Fruit fly (Drosophila melanogaster) whole organism, pupa: ENCODE data around the gene CG3339.

Source experiments
- CG10348 ChIP-seq: fragments of 200-800 bp; sonication (Bioruptor generic); IDR thresholded peaks from 2 replicates; pipeline ENCODE4 v1.3.6; 2022; ENCODE audit warnings: missing biosample characterization, missing genetic modification characterization
- CG12605 ChIP-seq: fragments of 200-800 bp; sonication (Bioruptor generic); IDR thresholded peaks from 2 replicates; pipeline ENCODE4 v1.3.6; 2022; ENCODE audit warnings: missing biosample characterization, missing genetic modification characterization
- CG13204 ChIP-seq: fragments of 200-800 bp; sonication (Bioruptor generic); optimal IDR thresholded peaks from 2 replicates; lab custom pipeline; 2018; ENCODE audit warnings: missing biosample characterization, mild to moderate bottlenecking, missing genetic modification characterization, moderate library complexity
- CG14655 ChIP-seq: fragments of 200-800 bp; sonication (Bioruptor generic); optimal IDR thresholded peaks from 3 replicates; lab custom pipeline; 2017; ENCODE audit warnings: mild to moderate bottlenecking, missing biosample characterization, missing genetic modification reagents, missing genetic modification characterization
- CG15710 ChIP-seq: fragments of 200-800 bp; sonication (Bioruptor generic); optimal IDR thresholded peaks from 2 replicates; lab custom pipeline; 2018; ENCODE audit warnings: missing biosample characterization, mild to moderate bottlenecking, missing genetic modification characterization, moderate library complexity
- CG17806 ChIP-seq: fragments of 200-800 bp; sonication (Bioruptor generic); optimal IDR thresholded peaks from 2 replicates; lab custom pipeline; 2018; ENCODE audit warnings: missing biosample characterization, mild to moderate bottlenecking, missing genetic modification characterization, moderate library complexity
- CG32121 ChIP-seq: fragments of 200-800 bp; sonication (Bioruptor generic); IDR thresholded peaks from 2 replicates; pipeline ENCODE4 v1.3.6; 2022; ENCODE audit warnings: missing biosample characterization, missing genetic modification characterization
- CG34367 ChIP-seq: fragments of 200-800 bp; sonication (Bioruptor generic); optimal IDR thresholded peaks from 2 replicates; lab custom pipeline; 2018; ENCODE audit warnings: missing biosample characterization, mild to moderate bottlenecking, missing genetic modification characterization
- CG4496 ChIP-seq: fragments of 200-800 bp; sonication (Bioruptor generic); IDR thresholded peaks from 3 replicates; pipeline ENCODE4 v1.3.6; 2022; ENCODE audit warnings: missing biosample characterization, missing genetic modification characterization
- CG8159 ChIP-seq: fragments of 200-800 bp; sonication (Bioruptor generic); optimal IDR thresholded peaks from 3 replicates; lab custom pipeline; 2018; ENCODE audit warnings: missing biosample characterization, mild to moderate bottlenecking, missing genetic modification characterization, moderate library complexity
- CG8301 ChIP-seq: fragments of 200-800 bp; sonication (Bioruptor generic); optimal IDR thresholded peaks from 2 replicates; lab custom pipeline; 2018; ENCODE audit warnings: missing biosample characterization, mild to moderate bottlenecking, missing genetic modification characterization
- CG9948 ChIP-seq: fragments of 200-800 bp; sonication (Bioruptor generic); optimal IDR thresholded peaks from 2 replicates; lab custom pipeline; 2018; ENCODE audit warnings: missing biosample characterization, mild to moderate bottlenecking, missing genetic modification characterization, moderate library complexity
- D1 ChIP-seq: fragments of 200-800 bp; sonication (Bioruptor generic); optimal IDR thresholded peaks from 2 replicates; lab custom pipeline; 2018; ENCODE audit warnings: missing biosample characterization, mild to moderate bottlenecking, missing genetic modification characterization, moderate library complexity
- EcR ChIP-seq: fragments of 200-800 bp; sonication (Bioruptor generic); optimal IDR thresholded peaks from 3 replicates; lab custom pipeline; 2019; ENCODE audit warnings: missing biosample characterization, missing genetic modification characterization, mild to moderate bottlenecking, moderate library complexity, missing genetic modification reagents
- Ets98B ChIP-seq: fragments of 200-800 bp; sonication (Bioruptor generic); IDR thresholded peaks from 2 replicates; pipeline ENCODE4 v1.3.6; 2022; ENCODE audit warnings: missing biosample characterization, missing genetic modification characterization
- Pif1A ChIP-seq: fragments of 200-800 bp; sonication (Bioruptor generic); optimal IDR thresholded peaks from 3 replicates; lab custom pipeline; 2016; ENCODE audit warnings: missing biosample characterization, missing genetic modification characterization
- Pif1B ChIP-seq: fragments of 200-800 bp; sonication (Bioruptor generic); optimal IDR thresholded peaks from 3 replicates; lab custom pipeline; 2016; ENCODE audit warnings: missing biosample characterization, missing genetic modification characterization
- Snoo ChIP-seq: fragments of 200-800 bp; sonication (Bioruptor generic); optimal IDR thresholded peaks from 3 replicates; lab custom pipeline; 2017; ENCODE audit warnings: missing biosample characterization, mild to moderate bottlenecking, missing genetic modification characterization, inconsistent platforms
- fd96Ca ChIP-seq: fragments of 200-800 bp; sonication (Bioruptor generic); IDR thresholded peaks from 3 replicates; pipeline ENCODE4 v1.3.6; 2022; ENCODE audit warnings: missing biosample characterization, missing genetic modification characterization
- gl ChIP-seq: fragments of 200-800 bp; sonication (Bioruptor generic); optimal IDR thresholded peaks from 2 replicates; lab custom pipeline; 2018; ENCODE audit warnings: missing biosample characterization, mild to moderate bottlenecking, missing genetic modification characterization
- rn ChIP-seq: fragments of 200-800 bp; sonication (Bioruptor generic); IDR thresholded peaks from 2 replicates; pipeline ENCODE4 v1.3.6; 2022; ENCODE audit warnings: missing biosample characterization, missing genetic modification characterization

Gene CG3339

DNA sequence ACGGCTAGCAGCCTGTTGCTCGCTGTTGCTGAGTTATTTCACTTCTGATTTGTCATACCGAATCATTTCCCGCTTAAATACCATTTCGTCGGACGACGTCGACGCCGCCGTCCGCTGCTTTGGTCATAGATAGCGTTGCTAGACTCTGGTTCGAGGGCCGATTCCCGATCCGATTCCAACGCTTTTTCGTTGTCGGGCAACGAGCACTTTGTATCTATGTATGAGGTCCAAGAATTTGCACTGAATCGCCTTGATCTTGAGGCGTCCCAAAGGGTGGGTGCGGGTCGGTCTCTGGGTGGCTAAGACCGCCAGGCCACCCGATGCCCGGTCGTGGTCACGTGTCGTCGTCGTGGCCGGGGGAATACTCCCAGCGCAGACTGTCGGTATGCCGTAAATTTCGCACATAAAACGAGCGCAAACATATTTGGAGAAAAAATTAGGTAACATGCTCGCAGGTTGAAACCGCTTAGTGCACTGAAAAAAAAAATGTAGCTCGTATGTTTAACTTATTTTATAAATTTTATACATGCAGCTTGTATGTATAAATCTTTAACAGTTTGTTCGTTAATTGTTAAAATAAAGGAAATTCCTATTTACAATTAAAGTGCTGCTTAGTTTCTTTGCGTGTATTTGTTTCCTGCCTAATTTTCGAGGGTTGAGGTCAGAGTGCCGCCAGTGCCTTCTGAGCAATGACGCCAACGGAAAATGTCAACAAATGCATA, 29.8 kb downstream of the CG3339 start, which contains the start of gene CG3348:
Gene CG3348 (minus strand): TSS at position 51 of the 722 bp plus-strand sequence.
- TF ChIP-seq EcR (GFP tag; lab: Kevin White, UChicago) (no peak), D1 (tag; lab: Kevin White, UChicago) (no peak), CG9948 (tag; lab: Kevin White, UChicago) (no peak), CG12605 (GFP tag; lab: Robert Waterston, UW) (no peak), CG13204 (GFP tag; lab: Kevin White, UChicago) (no peak), fd96Ca (GFP tag; lab: Robert Waterston, UW) (no peak), CG4496 (GFP tag; lab: Robert Waterston, UW) (0 out of 3 replicates have a peak, but pooled peaks have one; percentile 44), CG8159 (tag; lab: Kevin White, UChicago) (peak; percentile 3), CG32121 (no peak), CG14655 (GFP tag; lab: Kevin White, UChicago) (no peak), CG10348 (GFP tag; lab: Robert Waterston, UW) (no peak)

DNA sequence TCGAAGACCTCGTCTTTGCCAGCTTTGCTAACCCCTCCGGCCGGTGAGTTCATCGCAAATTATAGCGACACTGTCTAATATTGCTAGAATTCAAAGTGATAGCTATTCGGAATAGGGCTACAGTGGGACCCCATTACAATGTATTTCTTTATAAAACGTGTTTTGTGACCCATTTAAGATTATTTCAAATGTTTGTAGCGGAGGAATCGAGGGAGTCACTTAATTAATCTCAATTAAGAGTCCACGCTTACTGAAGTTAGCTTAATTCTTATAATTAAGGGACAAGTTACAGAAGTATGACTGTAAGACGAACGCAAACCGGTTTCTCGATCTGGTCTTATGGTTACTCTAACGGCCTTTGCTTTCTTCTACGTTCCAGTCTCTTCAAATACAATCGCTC, 32.5 kb downstream of the CG3339 start:
- no peak for TF ChIP-seq CG32121
- TF ChIP-seq rn (GFP tag; lab: Robert Waterston, UW) = no peak
- peak; percentile 32 for TF ChIP-seq Pif1B
- peak; percentile 40 for TF ChIP-seq Pif1A (GFP tag; lab: Kevin White, UChicago)
- peak; percentile 43; the same call in 1 of the 2 replicates for TF ChIP-seq CG12605 (GFP tag; lab: Robert Waterston, UW)
- TF ChIP-seq fd96Ca (GFP tag; lab: Robert Waterston, UW) = 0 out of 3 replicates have a peak, but pooled peaks have one; percentile 41
- TF ChIP-seq CG14655 (GFP tag; lab: Kevin White, UChicago) = peak; percentile 75
- TF ChIP-seq CG8301 (tag; lab: Kevin White, UChicago) = peak; percentile 80
- no peak for TF ChIP-seq EcR (GFP tag; lab: Kevin White, UChicago)
- peak; percentile 76; the same call in 2 of the 3 replicates for TF ChIP-seq CG4496 (GFP tag; lab: Robert Waterston, UW)
- peak; percentile 55; the same call in 1 of the 2 replicates for TF ChIP-seq Ets98B (GFP tag; lab: Robert Waterston, UW)
- peak; percentile 16 for TF ChIP-seq CG9948 (tag; lab: Kevin White, UChicago)
- no peak for TF ChIP-seq CG10348 (GFP tag; lab: Robert Waterston, UW)
- no peak for TF ChIP-seq gl (tag; lab: Kevin White, UChicago)
- TF ChIP-seq, all 21 proteins: peak for 9

dm6 chr3R:27288202-27289135, 33.7 kb downstream of the CG3339 start, which contains the start of the genes bigmax and Hmu:
Gene bigmax (minus strand): TSS chr3R:27288526.
Gene Hmu (plus strand): TSS chr3R:27288769.
- TF ChIP-seq CG9948 (tag; lab: Kevin White, UChicago) = peak; percentile 62
- TF ChIP-seq Pif1B = peak; percentile 36
- no peak for TF ChIP-seq CG13204 (GFP tag; lab: Kevin White, UChicago)
- TF ChIP-seq CG34367 (tag; lab: Kevin White, UChicago) = peak; percentile 53
- peak; percentile 60 for TF ChIP-seq CG17806 (tag; lab: Kevin White, UChicago)
- no peak for TF ChIP-seq D1 (tag; lab: Kevin White, UChicago)
- TF ChIP-seq CG4496 (GFP tag; lab: Robert Waterston, UW) = peak; percentile 83
- TF ChIP-seq gl (tag; lab: Kevin White, UChicago) = peak; percentile 43
- TF ChIP-seq Ets98B (GFP tag; lab: Robert Waterston, UW) = peak; percentile 80
- peak; percentile 65 for TF ChIP-seq Snoo
- TF ChIP-seq CG8159 (tag; lab: Kevin White, UChicago) = peak; percentile 62
- TF ChIP-seq fd96Ca (GFP tag; lab: Robert Waterston, UW) = peak; percentile 75
- TF ChIP-seq CG32121 = peak; percentile 78
- peak; percentile 42; the same call in 1 of the 2 replicates for TF ChIP-seq CG12605 (GFP tag; lab: Robert Waterston, UW)
- TF ChIP-seq Pif1A (GFP tag; lab: Kevin White, UChicago) = peak; percentile 65
- peak; percentile 45; the same call in 1 of the 2 replicates for TF ChIP-seq rn (GFP tag; lab: Robert Waterston, UW)
- peak; percentile 67 for TF ChIP-seq CG15710 (tag; lab: Kevin White, UChicago)
- peak; percentile 67 for TF ChIP-seq CG8301 (tag; lab: Kevin White, UChicago)
- peak; percentile 69 for TF ChIP-seq CG14655 (GFP tag; lab: Kevin White, UChicago)
- no peak for TF ChIP-seq CG10348 (GFP tag; lab: Robert Waterston, UW)
- TF ChIP-seq EcR (GFP tag; lab: Kevin White, UChicago) = peak; percentile 66

- no peak for TF ChIP-seq CG34367 (tag; lab: Kevin White, UChicago)
- TF ChIP-seq D1 (tag; lab: Kevin White, UChicago) = no peak
- TF ChIP-seq CG14655 (GFP tag; lab: Kevin White, UChicago) = no peak
- TF ChIP-seq CG4496 (GFP tag; lab: Robert Waterston, UW) = no peak
Observed at dm6 chr3R:27283645-27284044, 38.5 kb downstream of the CG3339 start, which contains the start of gene CG3368. Gene CG3368 (plus strand): TSS chr3R:27283780.

DNA sequence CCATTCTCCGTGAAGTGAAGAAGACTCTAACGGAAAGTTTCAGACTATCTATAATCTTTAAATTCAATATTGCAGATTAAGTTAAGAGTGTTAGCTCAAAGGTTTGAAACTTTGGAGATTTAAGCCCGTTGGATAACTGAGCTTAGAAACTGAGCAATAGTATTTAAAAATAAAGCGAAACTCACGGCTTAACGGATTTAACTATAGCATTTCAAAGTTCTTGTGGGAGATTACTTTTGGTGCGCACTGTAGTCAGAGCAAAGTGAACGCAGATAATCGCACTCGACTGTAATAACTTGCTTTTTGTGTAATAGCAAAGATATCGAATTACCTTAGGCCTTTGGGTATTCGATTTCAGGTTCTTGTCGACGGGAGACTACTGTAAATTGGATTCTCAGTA, 39.8 kb downstream of the CG3339 start, which contains the start of gene mrt:
Gene mrt (minus strand): TSS at position 376 of the 400 bp plus-strand sequence.
- TF ChIP-seq CG14655 (GFP tag; lab: Kevin White, UChicago) = peak; percentile 61
- 0 out of 3 replicates have a peak, but pooled peaks have one; percentile 35 for TF ChIP-seq CG4496 (GFP tag; lab: Robert Waterston, UW)
- peak; percentile 56 for TF ChIP-seq CG8159 (tag; lab: Kevin White, UChicago)
- TF ChIP-seq EcR (GFP tag; lab: Kevin White, UChicago) = no peak
- peak; percentile 67 for TF ChIP-seq fd96Ca (GFP tag; lab: Robert Waterston, UW)
- peak; percentile 53 for TF ChIP-seq CG9948 (tag; lab: Kevin White, UChicago)
- peak; percentile 61; the same call in 1 of the 2 replicates for TF ChIP-seq CG32121
- TF ChIP-seq gl (tag; lab: Kevin White, UChicago) = no peak
- no peak for TF ChIP-seq CG13204 (GFP tag; lab: Kevin White, UChicago)
- peak; percentile 26 for TF ChIP-seq CG34367 (tag; lab: Kevin White, UChicago)
- peak; percentile 19 for TF ChIP-seq Snoo
- no peak for TF ChIP-seq CG10348 (GFP tag; lab: Robert Waterston, UW)
- TF ChIP-seq Ets98B (GFP tag; lab: Robert Waterston, UW) = peak; percentile 41
- TF ChIP-seq CG12605 (GFP tag; lab: Robert Waterston, UW) = no peak
- TF ChIP-seq Pif1B = peak; percentile 32
- peak; percentile 71 for TF ChIP-seq Pif1A (GFP tag; lab: Kevin White, UChicago)
- TF ChIP-seq CG17806 (tag; lab: Kevin White, UChicago) = peak; percentile 36
- TF ChIP-seq D1 (tag; lab: Kevin White, UChicago) = no peak
- TF ChIP-seq CG15710 (tag; lab: Kevin White, UChicago) = peak; percentile 58
- TF ChIP-seq rn (GFP tag; lab: Robert Waterston, UW) = no peak
- TF ChIP-seq CG8301 (tag; lab: Kevin White, UChicago) = peak; percentile 50
